Worm (Caenorhabditis elegans) whole organism, L4 larva: ENCODE measurements around the gene C14B1.8.

Experiments
- ceh-82 ChIP-seq: sonication (generic microtip); optimal IDR thresholded peaks from 2 replicates; lab custom pipeline; 2017; ENCODE audit warnings: missing biosample characterization, missing genetic modification characterization
- ctbp-1 ChIP-seq: fragments of 200-800 bp; sonication (Bioruptor generic); IDR thresholded peaks from 2 replicates; pipeline ENCODE4 v1.3.6; 2022; ENCODE audit warnings: missing genetic modification reagents, missing genetic modification characterization, missing compliant biosample characterization

- TF ChIP-seq ceh-82 (tag; lab: Kevin White, UChicago) (no peak), ctbp-1 (GFP tag; lab: Robert Waterston, UW) (no peak)
Observed at ce11 chrIII:3704967-3705366, 14.5 kb downstream of the C14B1.8 start, which contains the start of gene wdr-5.1.
